Worm (Caenorhabditis elegans) whole organism, mixed stage, embryonic: Measurements from ENCODE around the gene cpr-6.

Experiments used
- elt-1 ChIP-seq: sonication (generic microtip); optimal IDR thresholded peaks from 2 replicates; lab custom pipeline; 2017; ENCODE audit warnings: missing genetic modification characterization, mild to moderate bottlenecking, missing compliant biosample characterization, antibody characterized with exemption, moderate library complexity, borderline replicate concordance; ENCODE audit not compliant: insufficient read depth
- lsy-2 ChIP-seq: fragments of 150-350 bp; optimal IDR thresholded peaks from 2 replicates; lab custom pipeline; 2014; ENCODE audit warnings: missing biosample characterization, missing genetic modification characterization
- mep-1 ChIP-seq: fragments of 150-350 bp; optimal IDR thresholded peaks from 2 replicates; lab custom pipeline; 2017; ENCODE audit warnings: missing biosample characterization, missing genetic modification reagents, missing genetic modification characterization, inconsistent platforms
- nhr-28 ChIP-seq: fragments of 150-350 bp; optimal IDR thresholded peaks from 2 replicates; lab custom pipeline; 2014; ENCODE audit warnings: missing biosample characterization, missing genetic modification characterization
- tbx-8 ChIP-seq: fragments of 200-800 bp; sonication (Bioruptor generic); optimal IDR thresholded peaks from 2 replicates; lab custom pipeline; 2018; ENCODE audit warnings: mild to moderate bottlenecking, missing genetic modification characterization, moderate library complexity, missing compliant biosample characterization
- unc-62 ChIP-seq: fragments of 150-350 bp; optimal IDR thresholded peaks from 2 replicates; lab custom pipeline; 2014; ENCODE audit warnings: missing biosample characterization, missing genetic modification reagents, missing genetic modification characterization

DNA sequence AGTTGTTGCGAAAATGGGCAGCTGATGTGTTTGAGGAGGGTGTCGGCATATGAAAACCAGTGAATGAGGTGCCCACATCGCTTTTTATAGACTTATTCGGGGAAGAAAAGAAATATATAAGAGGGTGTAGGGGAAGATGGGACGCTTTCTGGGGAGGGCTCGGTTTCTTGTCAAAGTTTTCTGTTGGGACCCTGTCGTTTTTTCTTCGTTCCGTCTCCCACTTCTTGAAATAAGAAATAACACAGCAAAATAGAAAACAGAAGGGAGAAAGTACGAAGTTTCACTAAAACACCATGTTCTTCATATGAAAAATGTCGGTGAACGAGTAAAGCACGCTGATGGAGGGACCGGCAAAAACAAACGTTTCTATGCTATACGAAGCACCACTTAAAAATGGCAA is 37.4 kb upstream of the cpr-6 start, which contains the start of gene dop-3:
- TF ChIP-seq lsy-2 (tag; lab: Kevin White, UChicago) (no peak), elt-1 (tag; lab: Kevin White, UChicago) (no peak), nhr-28 (no peak), mep-1 (tag; lab: Kevin White, UChicago) (no peak), unc-62 (no peak), tbx-8 (GFP tag; lab: Kevin White, UChicago) (no peak)
